Fruit fly (Drosophila melanogaster): ENCODE measurements around the gene Lip1.

The Lip1 gene

DNA sequence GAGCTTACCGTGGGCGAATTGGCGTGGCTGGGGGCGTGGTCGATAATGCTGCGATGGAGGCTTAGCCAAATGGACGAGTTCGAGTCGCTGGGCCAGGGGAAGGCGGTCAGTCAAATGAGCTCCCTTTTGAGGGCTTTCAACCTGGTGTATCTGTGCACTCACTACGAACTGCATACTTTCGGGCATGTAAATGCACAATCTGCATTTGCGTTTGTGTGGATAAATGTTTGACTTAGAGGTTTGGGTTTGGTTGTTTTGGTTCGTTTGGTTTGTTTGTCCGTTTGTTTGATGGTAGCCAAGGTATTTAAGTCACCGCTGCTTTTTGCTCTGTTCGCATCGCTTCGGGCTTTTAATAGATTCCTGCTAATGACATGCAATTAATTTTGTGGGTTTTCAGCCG, 9.9 kb upstream of the Lip1 start:
- TF ChIP-seq psq (optimal IDR thresholded peaks at IDR 0.05) (no peak), Myc (optimal IDR thresholded peaks at IDR 0.05) (no peak), ttk (optimal IDR thresholded peaks at IDR 0.05) (no peak), h (optimal IDR thresholded peaks at IDR 0.05) (no peak), Sin3A (optimal IDR thresholded peaks at IDR 0.05) (no peak), insv (optimal IDR thresholded peaks at IDR 0.05) (no peak)

- TF ChIP-seq Sin3A (optimal IDR thresholded peaks at IDR 0.05) (no peak), insv (optimal IDR thresholded peaks at IDR 0.05) (no peak)
Observed at dm6 chr2L:10709353-10709752, 8.0 kb upstream of the Lip1 start, which contains the start of gene Lip2. Gene Lip2, minus strand, starts transcription at chr2L:10709453.

dm6 chr2L:10708089-10708488, 6.7 kb upstream of the Lip1 start:
- TF ChIP-seq h (optimal IDR thresholded peaks at IDR 0.05) (no peak), Myc (optimal IDR thresholded peaks at IDR 0.05) (no peak), Sin3A (optimal IDR thresholded peaks at IDR 0.05) (no peak)

- TF ChIP-seq insv (optimal IDR thresholded peaks at IDR 0.05) (no peak), Sin3A (optimal IDR thresholded peaks at IDR 0.05) (no peak), Myc (optimal IDR thresholded peaks at IDR 0.05) (no peak)
Observed at dm6 chr2L:10706267-10706666, 4.9 kb upstream of the Lip1 start.

DNA sequence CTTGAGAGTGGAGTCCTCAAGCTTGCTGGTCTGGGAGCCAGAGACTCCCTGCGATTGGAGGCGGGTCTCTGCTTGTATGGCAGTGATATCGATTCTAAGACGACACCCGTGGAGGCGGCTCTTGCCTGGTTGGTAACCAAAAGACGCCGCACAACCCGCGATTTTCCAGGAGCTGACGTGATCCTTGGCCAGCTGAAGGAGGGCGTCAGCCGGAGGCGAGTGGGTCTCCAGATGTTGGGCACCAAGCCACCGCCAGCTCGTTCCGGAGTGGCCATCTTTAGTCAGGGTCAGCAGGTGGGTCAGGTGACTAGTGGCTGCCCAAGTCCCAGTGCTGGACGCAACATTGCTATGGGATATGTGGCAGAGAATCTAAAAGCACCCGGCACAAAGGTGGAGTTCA, 3.1 kb upstream of the Lip1 start:
- no peak for TF ChIP-seq ttk (optimal IDR thresholded peaks at IDR 0.05)
- no peak for TF ChIP-seq insv (optimal IDR thresholded peaks at IDR 0.05)
- no peak for TF ChIP-seq psq (optimal IDR thresholded peaks at IDR 0.05)
- TF ChIP-seq Myc (optimal IDR thresholded peaks at IDR 0.05) = no peak
- no peak for TF ChIP-seq h (optimal IDR thresholded peaks at IDR 0.05)
- no peak for TF ChIP-seq Sin3A (optimal IDR thresholded peaks at IDR 0.05)

DNA sequence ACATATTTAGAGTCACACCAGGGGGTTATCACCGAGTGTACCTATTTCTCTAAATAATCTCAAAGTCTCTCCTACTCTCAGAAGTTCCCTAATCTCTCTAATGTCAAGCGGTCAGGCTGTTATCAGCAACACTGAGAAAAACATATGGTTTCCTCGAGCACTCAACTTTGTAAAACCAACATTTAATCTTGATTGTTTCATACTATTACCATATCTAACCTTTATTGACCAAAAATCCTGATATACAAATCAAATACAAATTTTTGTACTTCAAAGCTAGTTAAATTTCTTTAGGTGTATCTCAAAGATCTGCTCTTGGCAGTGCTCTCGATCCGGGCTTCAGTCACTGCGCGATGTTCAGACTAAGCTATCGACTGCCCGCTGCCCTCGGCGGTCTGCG, 1.9 kb upstream of the Lip1 start, which contains the start of gene CG6415:
Gene CG6415, plus strand, starts transcription at position 341 of the 400 bp plus-strand sequence.
- no peak for TF ChIP-seq Myc (optimal IDR thresholded peaks at IDR 0.05)
- no peak for TF ChIP-seq Sin3A (optimal IDR thresholded peaks at IDR 0.05)
- no peak for TF ChIP-seq insv (optimal IDR thresholded peaks at IDR 0.05)
- TF ChIP-seq h (optimal IDR thresholded peaks at IDR 0.05) = no peak
- TF ChIP-seq psq (optimal IDR thresholded peaks at IDR 0.05) = no peak
- TF ChIP-seq ttk (optimal IDR thresholded peaks at IDR 0.05) = no peak

- no peak for TF ChIP-seq insv (optimal IDR thresholded peaks at IDR 0.05)
- no peak for TF ChIP-seq h (optimal IDR thresholded peaks at IDR 0.05)
- TF ChIP-seq psq (optimal IDR thresholded peaks at IDR 0.05) = no peak
- no peak for TF ChIP-seq ttk (optimal IDR thresholded peaks at IDR 0.05)
- no peak for TF ChIP-seq Myc (optimal IDR thresholded peaks at IDR 0.05)
- TF ChIP-seq Sin3A (optimal IDR thresholded peaks at IDR 0.05) = no peak
Observed at dm6 chr2L:10697992-10698391, 3.4 kb downstream of the Lip1 start, which contains the start of gene CG7300. Gene CG7300, minus strand, starts transcription at chr2L:10698043.

dm6 chr2L:10694053-10694618, 7.2 kb downstream of the Lip1 start, which contains the start of gene CG17108:
Gene CG17108, minus strand, starts transcription at chr2L:10694103.
- no peak for TF ChIP-seq h (optimal IDR thresholded peaks at IDR 0.05)
- no peak for TF ChIP-seq psq (optimal IDR thresholded peaks at IDR 0.05)
- no peak for TF ChIP-seq Myc (optimal IDR thresholded peaks at IDR 0.05)
- no peak for TF ChIP-seq Sin3A (optimal IDR thresholded peaks at IDR 0.05)
- no peak for TF ChIP-seq ttk (optimal IDR thresholded peaks at IDR 0.05)
- no peak for TF ChIP-seq insv (optimal IDR thresholded peaks at IDR 0.05)

DNA sequence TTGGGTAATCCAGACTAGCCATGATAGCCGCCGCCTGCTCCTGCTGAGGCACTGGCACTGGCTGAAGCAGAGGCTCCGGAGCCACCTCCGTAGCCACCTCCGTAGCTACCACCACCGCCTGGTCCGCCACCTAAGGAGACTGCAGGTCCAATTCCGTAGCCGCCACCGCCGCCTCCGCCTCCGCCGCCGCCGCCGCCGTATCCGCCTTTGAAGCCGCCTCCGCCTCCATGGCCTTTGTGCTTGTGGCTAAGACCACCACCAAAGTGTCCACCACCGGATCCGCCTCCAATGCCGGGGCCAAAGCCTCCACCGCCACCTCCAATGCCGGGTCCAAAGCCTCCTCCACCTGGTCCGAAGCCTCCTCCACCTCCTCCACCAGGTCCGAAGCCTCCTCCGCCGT, 8.3 kb downstream of the Lip1 start:
- TF ChIP-seq Myc (optimal IDR thresholded peaks at IDR 0.05) (no peak), Sin3A (optimal IDR thresholded peaks at IDR 0.05) (no peak), h (optimal IDR thresholded peaks at IDR 0.05) (no peak), insv (optimal IDR thresholded peaks at IDR 0.05) (no peak), ttk (optimal IDR thresholded peaks at IDR 0.05) (no peak), psq (optimal IDR thresholded peaks at IDR 0.05) (no peak)

DNA sequence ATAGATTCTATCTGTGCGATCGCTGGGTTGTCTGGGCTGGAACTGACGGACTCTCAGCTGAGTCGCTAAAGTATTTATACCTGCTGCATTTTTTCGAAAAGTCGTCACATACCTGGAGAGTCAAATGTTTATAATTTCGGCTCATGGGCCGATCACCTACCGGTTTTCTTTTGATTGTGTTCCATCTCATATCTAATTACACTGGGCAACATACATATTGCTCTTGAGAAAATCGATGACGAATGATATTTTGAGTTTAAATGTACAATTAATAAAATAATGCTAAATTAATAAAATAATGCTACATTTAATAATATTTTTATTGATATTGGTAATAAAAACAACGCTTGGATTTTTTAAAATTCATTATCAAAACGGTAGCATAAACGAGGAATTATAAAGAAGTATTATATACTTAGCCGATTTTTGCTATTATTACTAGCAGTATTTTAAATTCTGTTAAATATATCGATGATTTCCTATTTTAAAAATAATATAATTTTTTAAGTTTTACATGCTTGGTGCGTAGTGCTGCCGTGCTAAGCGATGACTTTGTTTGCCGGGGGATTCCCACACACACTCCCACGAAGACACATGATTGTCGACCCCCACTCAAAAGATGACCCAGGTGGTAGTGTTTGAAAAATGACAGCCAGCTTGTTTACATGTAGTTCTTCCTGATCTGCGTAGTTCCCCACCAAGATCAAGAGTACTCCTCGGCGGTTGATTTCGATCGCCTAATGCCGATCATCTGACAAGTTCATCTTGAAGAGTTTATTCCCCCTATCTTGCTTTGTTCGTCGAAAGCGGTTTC, 11.9 kb downstream of the Lip1 start, which contains the start of gene CG7294:
Gene CG7294, minus strand, starts transcription at position 51 of the 814 bp plus-strand sequence.
- TF ChIP-seq ttk (optimal IDR thresholded peaks at IDR 0.05) (no peak), Myc (optimal IDR thresholded peaks at IDR 0.05) (no peak), h (optimal IDR thresholded peaks at IDR 0.05) (no peak), Sin3A (optimal IDR thresholded peaks at IDR 0.05) (no peak), insv (optimal IDR thresholded peaks at IDR 0.05) (no peak), psq (optimal IDR thresholded peaks at IDR 0.05) (no peak)

dm6 chr2L:10688764-10689163, 12.6 kb downstream of the Lip1 start:
- TF ChIP-seq Sin3A (optimal IDR thresholded peaks at IDR 0.05) (no peak), h (optimal IDR thresholded peaks at IDR 0.05) (no peak), ttk (optimal IDR thresholded peaks at IDR 0.05) (no peak), Myc (optimal IDR thresholded peaks at IDR 0.05) (no peak), insv (optimal IDR thresholded peaks at IDR 0.05) (no peak), psq (optimal IDR thresholded peaks at IDR 0.05) (no peak)

DNA sequence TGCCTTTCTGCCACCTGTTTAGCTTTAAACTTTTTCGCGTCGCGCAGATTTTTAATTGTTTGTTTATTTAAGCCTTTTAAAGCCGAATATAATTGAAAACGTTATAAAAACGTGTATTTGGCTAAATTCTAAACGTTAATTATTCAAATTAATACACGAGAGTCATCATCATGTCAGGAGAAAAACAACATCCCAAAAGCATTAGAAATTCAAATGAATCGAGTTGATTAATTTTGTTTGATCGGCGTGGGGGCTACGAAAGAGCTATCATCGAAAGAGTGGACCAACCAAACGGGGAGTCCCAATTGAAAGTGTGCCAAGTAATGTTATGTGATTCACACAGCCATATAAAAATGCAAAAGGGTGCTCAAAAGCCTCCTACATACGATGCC, 13.6 kb downstream of the Lip1 start:
- no peak for TF ChIP-seq psq (optimal IDR thresholded peaks at IDR 0.05)
- TF ChIP-seq insv (optimal IDR thresholded peaks at IDR 0.05) = no peak
- TF ChIP-seq Myc (optimal IDR thresholded peaks at IDR 0.05) = no peak
- TF ChIP-seq h (optimal IDR thresholded peaks at IDR 0.05) = no peak
- no peak for TF ChIP-seq Sin3A (optimal IDR thresholded peaks at IDR 0.05)
- no peak for TF ChIP-seq ttk (optimal IDR thresholded peaks at IDR 0.05)

All from Kc167 (cell line).